Worm (Caenorhabditis elegans) whole organism, L4 larva: ENCODE measurements around the gene K02F6.4.
A peak's percentile ranks its signal among the peaks of the same experiment; 100 is the strongest.

Experiments
- lir-3 ChIP-seq: sonication (generic microtip); optimal IDR thresholded peaks from 2 replicates; lab custom pipeline; 2016; ENCODE audit warnings: mild to moderate bottlenecking, missing genetic modification characterization, missing compliant biosample characterization
- unc-62 ChIP-seq, 3 experiments: fragments of 150-350 bp in 1 of 3; sonication (generic microtip); optimal IDR thresholded peaks in 2 of 3; peaks in 1 of 3; 1 replicate in 1 of 3; 2 replicates in 2 of 3; lab custom pipeline; 2014 to 2017; ENCODE audit warnings: missing biosample characterization in 3 of 3, missing genetic modification characterization in 3 of 3, missing genetic modification reagents in 3 of 3, missing genotype in 1 of 3

ce11 chrII:2530496-2530895 lies 7.8 kb upstream of the K02F6.4 start, which contains the start of gene K02F6.6:
- TF ChIP-seq unc-62 (GFP tag; optimal IDR thresholded peaks at IDR 0.05 in 1 of 2; lab: Kevin White, UChicago) = peak in 1 of 2 experiments; percentile 13
- no peak for TF ChIP-seq unc-62 (tag; optimal IDR thresholded peaks at IDR 0.05; lab: Kevin White, UChicago)
- no peak for TF ChIP-seq lir-3 (tag; lab: Kevin White, UChicago)
